Worm (Caenorhabditis elegans): Measurements from ENCODE around the gene Y44A6D.1.

- TF ChIP-seq unc-62 (GFP tag; optimal IDR thresholded peaks at IDR 0.05): no peak
- no peak for TF ChIP-seq ceh-39 (tag; optimal IDR thresholded peaks at IDR 0.05)
Observed at ce11 chrV:20770846-20771245, 19.0 kb downstream of the Y44A6D.1 start.

Data from whole organism, mixed stage, embryonic.